Worm (Caenorhabditis elegans): ENCODE results near the gene srx-31.
"Not testable (repeated sequence)": the region's sequence is repeated elsewhere in the genome, so short reads cannot be mapped to it uniquely, and the experiment has no call there.

ce11 chrV:843118-843517, 20.3 kb upstream of the srx-31 start, which contains the start of gene K09C6.8:
- TF ChIP-seq ztf-4 (tag; optimal IDR thresholded peaks at IDR 0.05); C16A3.4 (tag; optimal IDR thresholded peaks at IDR 0.05); nhr-84 (tag; optimal IDR thresholded peaks at IDR 0.05); nhr-237 (tag; optimal IDR thresholded peaks at IDR 0.05); fkh-4 (tag; optimal IDR thresholded peaks at IDR 0.05; ENCODE audit: borderline replicate concordance); pqm-1 (tag; optimal IDR thresholded peaks at IDR 0.05); vab-15 (tag; optimal IDR thresholded peaks at IDR 0.05); C34B4.2 (tag; optimal IDR thresholded peaks at IDR 0.05); nhr-12 (tag; optimal IDR thresholded peaks at IDR 0.05): not testable (repeated sequence)

Data from whole organism, L1 larva.